Fruit fly (Drosophila melanogaster) whole organism, wandering third instar larva: ENCODE results near the gene Acsx4.

ENCODE experiments used
- Abd-B ChIP-seq: fragments of >200 bp; optimal IDR thresholded peaks from 2 replicates; lab custom pipeline; 2017; ENCODE audit warnings: missing biosample characterization, missing genetic modification characterization
- CG32264 ChIP-seq: fragments of 200-800 bp; sonication (Bioruptor generic); optimal IDR thresholded peaks from 2 replicates; lab custom pipeline; 2016; ENCODE audit warnings: missing biosample characterization, missing genetic modification characterization
- CrebA ChIP-seq: fragments of 200-800 bp; sonication (Bioruptor generic); optimal IDR thresholded peaks from 2 replicates; lab custom pipeline; 2016; ENCODE audit warnings: missing biosample characterization, mild to moderate bottlenecking, missing genetic modification characterization, borderline replicate concordance
- Dfd ChIP-seq: fragments of >200 bp; optimal IDR thresholded peaks from 2 replicates; lab custom pipeline; 2017; ENCODE audit warnings: missing biosample characterization, missing genetic modification characterization
- Dif ChIP-seq: fragments of 200-275, 200-300 bp; sonication (Bioruptor generic); optimal IDR thresholded peaks from 2 replicates; lab custom pipeline; 2018; ENCODE audit warnings: missing biosample characterization, missing genetic modification characterization; ENCODE audit not compliant: partially characterized antibody
- HLH106 ChIP-seq: fragments of 200-800 bp; optimal IDR thresholded peaks from 3 replicates; lab custom pipeline; 2019; ENCODE audit warnings: missing biosample characterization, mild to moderate bottlenecking, missing genetic modification characterization, moderate library complexity
- Hnf4 ChIP-seq: fragments of 200-800 bp; sonication (Bioruptor generic); optimal IDR thresholded peaks from 2 replicates; lab custom pipeline; 2016; ENCODE audit warnings: missing biosample characterization, mild to moderate bottlenecking, missing genetic modification characterization
- Hr78 ChIP-seq: fragments of >200 bp; optimal IDR thresholded peaks from 2 replicates; lab custom pipeline; 2017; ENCODE audit warnings: missing biosample characterization, missing genetic modification characterization
- Hr83 ChIP-seq: fragments of 200-300 bp; sonication (Bioruptor generic); optimal IDR thresholded peaks from 2 replicates; lab custom pipeline; 2016; ENCODE audit warnings: missing biosample characterization, mild to moderate bottlenecking, missing genetic modification characterization, moderate library complexity; ENCODE audit not compliant: poor library complexity, severe bottlenecking
- Mio ChIP-seq: sonication (Bioruptor generic); optimal IDR thresholded peaks from 2 replicates; lab custom pipeline; 2016; ENCODE audit warnings: missing biosample characterization, missing genetic modification characterization
- N ChIP-seq: fragments of >200 bp; optimal IDR thresholded peaks from 2 replicates; lab custom pipeline; 2018; ENCODE audit warnings: missing biosample characterization, missing external identifiers, missing genetic modification characterization
- OdsH ChIP-seq: fragments of 200-800 bp; sonication (Bioruptor generic); optimal IDR thresholded peaks from 2 replicates; lab custom pipeline; 2016; ENCODE audit warnings: missing biosample characterization, mild to moderate bottlenecking, missing genetic modification characterization
- Rel ChIP-seq, 2 experiments: fragments of 200-800 bp; sonication (Bioruptor generic) in 1 of 2; optimal IDR thresholded peaks; 2 replicates in 1 of 2; 3 replicates in 1 of 2; lab custom pipeline; 2016 to 2019; ENCODE audit warnings: mild to moderate bottlenecking in 2 of 2, missing biosample characterization in 2 of 2, missing genetic modification characterization in 2 of 2, moderate library complexity in 1 of 2
- Sp1 ChIP-seq: fragments of 200-800 bp; sonication (Bioruptor generic); optimal IDR thresholded peaks from 3 replicates; lab custom pipeline; 2019; ENCODE audit warnings: missing biosample characterization, mild to moderate bottlenecking, missing genetic modification characterization, moderate library complexity
- brk ChIP-seq: fragments of 200-800 bp; sonication (Bioruptor generic); optimal IDR thresholded peaks from 2 replicates; lab custom pipeline; 2016; ENCODE audit warnings: missing biosample characterization, mild to moderate bottlenecking, missing genetic modification characterization
- dl ChIP-seq, 2 experiments: fragments of 175-275, 200-275 bp in 1 of 2; fragments of 200-275 bp in 1 of 2; sonication (Bioruptor generic); optimal IDR thresholded peaks; lab custom pipeline; 2018; ENCODE audit warnings: mild to moderate bottlenecking in 2 of 2, missing biosample characterization in 2 of 2, missing genetic modification characterization in 2 of 2, moderate library complexity in 2 of 2; ENCODE audit not compliant: partially characterized antibody in 2 of 2, insufficient read depth in 1 of 2
- dmrt93B ChIP-seq: fragments of 200-800 bp; sonication (Bioruptor generic); optimal IDR thresholded peaks from 2 replicates; lab custom pipeline; 2018; ENCODE audit warnings: missing biosample characterization, mild to moderate bottlenecking, missing genetic modification characterization
- dsf ChIP-seq: sonication (Bioruptor generic); optimal IDR thresholded peaks from 2 replicates; lab custom pipeline; 2016; ENCODE audit warnings: missing biosample characterization, missing genetic modification characterization, borderline replicate concordance
- ey ChIP-seq: fragments of 200-800 bp; sonication (Bioruptor generic); optimal IDR thresholded peaks from 2 replicates; lab custom pipeline; 2016; ENCODE audit warnings: missing biosample characterization, missing genetic modification characterization
- foxo ChIP-seq, 2 experiments: fragments of 200-800 bp; sonication (Bioruptor generic); optimal IDR thresholded peaks; 2 replicates in 1 of 2; 3 replicates in 1 of 2; lab custom pipeline; 2016 to 2017; ENCODE audit warnings: missing biosample characterization in 2 of 2, missing genetic modification characterization in 2 of 2
- fru ChIP-seq: fragments of 200-800 bp; sonication (Bioruptor generic); optimal IDR thresholded peaks from 3 replicates; lab custom pipeline; 2016; ENCODE audit warnings: missing biosample characterization, mild to moderate bottlenecking, missing genetic modification characterization
- h ChIP-seq: fragments of 200-800 bp; sonication (Bioruptor generic); optimal IDR thresholded peaks from 3 replicates; lab custom pipeline; 2016; ENCODE audit warnings: missing biosample characterization, mild to moderate bottlenecking, missing genetic modification characterization
- pan ChIP-seq: fragments of >200 bp; optimal IDR thresholded peaks from 2 replicates; lab custom pipeline; 2017
- psq ChIP-seq: fragments of 200-800 bp; sonication (Bioruptor generic); optimal IDR thresholded peaks from 3 replicates; lab custom pipeline; 2017; ENCODE audit warnings: missing biosample characterization, mild to moderate bottlenecking, missing genetic modification characterization, moderate library complexity
- sv ChIP-seq: fragments of 200-800 bp; sonication (Bioruptor generic); optimal IDR thresholded peaks from 3 replicates; lab custom pipeline; 2016; ENCODE audit warnings: missing biosample characterization, missing genetic modification characterization
- tai ChIP-seq: sonication (Bioruptor generic); optimal IDR thresholded peaks from 2 replicates; lab custom pipeline; 2016; ENCODE audit warnings: missing biosample characterization, missing genetic modification characterization
- usp ChIP-seq: fragments of >200 bp; optimal IDR thresholded peaks from 2 replicates; lab custom pipeline; 2017; ENCODE audit warnings: missing biosample characterization, missing genetic modification characterization

Gene Acsx4

DNA sequence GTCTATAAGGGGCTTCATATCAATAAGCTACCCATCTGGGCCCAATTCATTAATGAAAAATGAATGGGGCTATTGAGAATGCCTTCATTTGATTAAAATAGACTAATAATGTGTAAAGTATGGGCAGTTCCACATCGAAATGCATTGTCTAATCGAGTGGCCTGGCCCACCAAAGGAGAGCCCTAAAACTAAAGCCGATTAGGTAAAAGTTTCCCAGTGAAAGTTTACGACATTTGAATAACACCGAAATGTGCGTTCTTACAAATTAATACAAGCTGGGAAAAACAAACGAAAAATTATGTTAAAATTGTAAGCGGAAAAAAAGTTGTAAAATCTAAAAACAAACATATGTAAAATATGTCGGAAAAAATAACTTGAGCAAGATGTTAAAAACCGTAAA lies 21.6 kb downstream of the Acsx4 start:
- TF ChIP-seq tai (GFP tag; lab: Kevin White, UChicago): no peak

DNA sequence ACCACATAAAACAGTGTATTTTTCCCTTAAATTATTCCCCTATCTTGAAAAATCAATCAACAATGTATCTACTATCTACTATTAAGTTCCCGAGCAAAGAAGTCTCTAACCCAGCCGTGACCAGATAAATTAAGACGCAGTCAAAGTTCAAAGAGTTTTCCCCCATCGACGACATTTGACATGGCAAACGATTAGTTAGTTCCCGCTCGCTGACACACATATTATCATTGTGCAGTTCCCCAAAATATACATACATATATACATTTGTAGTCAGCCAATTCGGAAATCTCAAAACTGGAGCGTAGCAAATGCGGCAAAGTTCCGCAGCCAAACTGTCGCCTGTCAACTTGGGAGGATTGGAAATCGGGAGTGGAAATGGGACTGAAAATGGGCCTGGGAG lies 23.8 kb downstream of the Acsx4 start:
- TF ChIP-seq CrebA (GFP tag; lab: Kevin White, UChicago): no peak
- TF ChIP-seq Rel (GFP tag; optimal IDR thresholded peaks at IDR 0.05; lab: Kevin White, UChicago): no peak
- TF ChIP-seq Rel (tag; optimal IDR thresholded peaks at IDR 0.05; lab: Kevin White, UChicago): no peak

DNA sequence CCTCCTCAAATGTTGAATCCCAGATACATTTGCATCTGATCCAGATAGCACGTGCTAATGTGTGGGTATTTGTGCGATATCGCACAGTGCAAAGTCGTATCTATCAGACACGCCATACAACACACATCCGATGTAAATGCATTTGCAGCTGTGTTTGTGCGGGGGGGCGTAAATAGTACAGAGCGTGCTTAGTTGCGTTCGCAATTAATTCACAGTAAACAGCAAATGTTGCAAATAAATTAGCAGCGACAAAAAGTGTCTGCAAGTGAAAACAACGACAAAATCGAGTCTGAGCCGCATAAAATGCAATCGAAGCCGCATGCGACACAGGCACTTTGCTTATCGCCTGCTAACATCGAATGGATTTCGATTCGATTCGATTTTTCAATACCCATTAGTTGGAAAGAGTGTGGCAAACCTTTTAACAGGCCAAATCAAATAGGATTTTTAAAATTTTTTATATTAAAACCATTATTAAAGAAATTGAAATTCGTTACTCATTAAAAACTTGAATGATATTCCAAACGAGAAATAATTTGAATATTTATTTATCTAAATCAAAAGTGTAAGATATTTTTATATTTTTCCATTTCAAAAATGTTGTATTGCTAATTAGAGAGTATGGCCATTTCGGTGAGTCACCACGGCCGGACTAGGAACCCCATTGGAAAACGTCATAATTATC lies 24.6 kb downstream of the Acsx4 start:
- TF ChIP-seq dl (GFP tag; optimal IDR thresholded peaks at IDR 0.05; lab: Kevin White, UChicago; ENCODE audit: insufficient read depth in 1 of 2, partially characterized antibody in 2 of 2) (no peak), dsf (GFP tag; lab: Kevin White, UChicago) (no peak), Hnf4 (GFP tag; lab: Kevin White, UChicago) (no peak), Hr78 (GFP tag; lab: Kevin White, UChicago) (no peak), Abd-B (GFP tag; lab: Kevin White, UChicago) (no peak), h (no peak), ey (GFP tag; lab: Kevin White, UChicago) (no peak), dmrt93B (GFP tag; lab: Kevin White, UChicago) (no peak), brk (GFP tag; lab: Kevin White, UChicago) (no peak), sv (GFP tag; lab: Kevin White, UChicago) (no peak), CG32264 (no peak), Hr83 (GFP tag; lab: Kevin White, UChicago) (no peak), HLH106 (tag; lab: Kevin White, UChicago) (no peak)
- TF ChIP-seq, all 38 proteins: peak for 0

DNA sequence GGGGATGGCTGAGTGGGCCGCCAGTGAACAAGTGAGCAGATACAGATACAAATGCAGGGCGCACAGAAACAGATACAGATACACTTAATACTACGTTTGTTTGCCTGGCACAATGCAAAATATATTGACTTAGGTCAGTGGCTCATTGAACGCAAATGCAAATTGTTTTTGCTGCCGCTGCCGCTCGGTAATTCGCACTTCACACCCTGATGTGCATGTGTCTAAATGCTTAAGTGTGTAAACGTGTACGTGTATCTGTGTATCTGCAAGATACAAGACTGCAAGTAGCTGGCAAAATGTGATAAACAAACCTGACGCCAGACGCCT lies 25.1 kb downstream of the Acsx4 start:
- TF ChIP-seq Sp1 (GFP tag; lab: Kevin White, UChicago) (no peak), Dfd (GFP tag; lab: Kevin White, UChicago) (no peak), HLH106 (tag; lab: Kevin White, UChicago) (no peak), Abd-B (GFP tag; lab: Kevin White, UChicago) (no peak), Rel (GFP tag; optimal IDR thresholded peaks at IDR 0.05; lab: Kevin White, UChicago) (no peak), Rel (tag; optimal IDR thresholded peaks at IDR 0.05; lab: Kevin White, UChicago) (peak; percentile 47)
- TF ChIP-seq, all 38 proteins: peak for 1

DNA sequence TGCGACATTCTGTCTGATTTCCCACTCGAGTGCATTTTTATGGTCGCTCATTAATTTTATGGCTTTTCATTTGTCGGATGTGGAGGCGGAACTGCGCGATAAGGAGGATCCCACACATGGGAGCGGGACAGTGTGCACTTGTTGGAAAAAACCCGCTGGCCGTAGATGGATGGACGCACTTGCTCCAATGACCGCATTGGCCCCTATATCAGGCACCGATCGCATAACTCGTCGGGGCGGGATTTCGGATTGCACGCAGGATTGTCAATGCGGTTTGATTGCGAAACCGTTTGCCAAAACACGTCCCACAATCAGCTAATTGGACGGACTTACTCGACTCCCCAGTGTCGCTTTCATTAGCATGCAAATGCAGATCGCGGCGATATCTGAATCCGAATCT lies 28.2 kb downstream of the Acsx4 start:
- TF ChIP-seq fru (GFP tag; lab: Kevin White, UChicago): no peak
- TF ChIP-seq Rel (GFP tag; optimal IDR thresholded peaks at IDR 0.05; lab: Kevin White, UChicago): no peak
- peak; percentile 11 for TF ChIP-seq Rel (tag; optimal IDR thresholded peaks at IDR 0.05; lab: Kevin White, UChicago)

DNA sequence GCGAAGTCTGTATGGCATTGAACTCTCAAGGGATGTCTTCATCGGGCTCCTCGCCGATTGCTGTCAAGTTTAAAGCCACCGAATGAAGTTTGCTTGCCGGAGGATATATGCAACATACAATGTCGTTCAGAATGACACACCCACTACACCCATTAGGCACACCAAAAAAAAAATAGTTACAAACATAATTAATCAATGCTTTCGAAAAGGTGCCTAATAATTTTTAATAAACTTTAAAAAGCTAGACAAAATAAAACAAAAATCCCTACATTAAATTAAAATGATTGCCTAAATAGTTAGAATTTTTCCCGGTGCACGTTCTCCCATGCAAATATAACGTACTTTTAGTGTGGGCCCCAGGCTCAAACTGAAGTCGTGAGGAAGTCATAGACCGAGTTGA lies 29.1 kb downstream of the Acsx4 start:
- no peak for TF ChIP-seq ey (GFP tag; lab: Kevin White, UChicago)
- TF ChIP-seq N (GFP tag; lab: Kevin White, UChicago): no peak
- TF ChIP-seq Rel (GFP tag; optimal IDR thresholded peaks at IDR 0.05; lab: Kevin White, UChicago): no peak
- TF ChIP-seq Rel (tag; optimal IDR thresholded peaks at IDR 0.05; lab: Kevin White, UChicago): no peak
- TF ChIP-seq psq (GFP tag; lab: Kevin White, UChicago): no peak
- no peak for TF ChIP-seq dsf (GFP tag; lab: Kevin White, UChicago)
- no peak for TF ChIP-seq Dfd (GFP tag; lab: Kevin White, UChicago)
- TF ChIP-seq sv (GFP tag; lab: Kevin White, UChicago): no peak
- no peak for TF ChIP-seq foxo (GFP tag; optimal IDR thresholded peaks at IDR 0.05; lab: Kevin White, UChicago)
- no peak for TF ChIP-seq usp (GFP tag; lab: Kevin White, UChicago)
- no peak for TF ChIP-seq CG32264
- no peak for TF ChIP-seq dmrt93B (GFP tag; lab: Kevin White, UChicago)
- no peak for TF ChIP-seq CrebA (GFP tag; lab: Kevin White, UChicago)
- no peak for TF ChIP-seq tai (GFP tag; lab: Kevin White, UChicago)
- TF ChIP-seq Hr83 (GFP tag; lab: Kevin White, UChicago): no peak
- no peak for TF ChIP-seq pan

DNA sequence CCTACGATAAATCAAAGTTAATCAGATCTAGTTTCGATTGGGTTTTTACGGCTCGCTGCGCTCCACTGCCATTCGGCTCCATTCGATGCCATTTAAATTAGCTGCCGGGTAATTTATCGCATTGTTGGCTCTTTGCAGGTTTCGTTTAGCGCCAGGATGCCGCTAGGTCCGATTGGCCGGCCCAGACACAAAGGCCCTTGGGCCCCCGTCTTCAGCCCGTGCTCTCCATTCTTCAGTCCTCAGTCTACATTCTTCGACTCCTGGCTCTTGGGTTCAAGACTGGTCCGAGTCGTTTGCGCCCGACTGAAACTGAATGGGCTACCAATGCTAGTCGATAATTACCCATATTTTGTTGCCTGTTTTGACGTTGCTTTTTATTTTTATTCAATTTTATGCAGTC lies 29.9 kb downstream of the Acsx4 start:
- no peak for TF ChIP-seq N (GFP tag; lab: Kevin White, UChicago)
- TF ChIP-seq Mio (GFP tag; lab: Kevin White, UChicago): no peak
- TF ChIP-seq dl (GFP tag; optimal IDR thresholded peaks at IDR 0.05; lab: Kevin White, UChicago; ENCODE audit: insufficient read depth in 1 of 2, partially characterized antibody in 2 of 2): no peak
- TF ChIP-seq dmrt93B (GFP tag; lab: Kevin White, UChicago): no peak
- no peak for TF ChIP-seq sv (GFP tag; lab: Kevin White, UChicago)
- no peak for TF ChIP-seq HLH106 (tag; lab: Kevin White, UChicago)
- no peak for TF ChIP-seq Dif (GFP tag; lab: Kevin White, UChicago)
- no peak for TF ChIP-seq fru (GFP tag; lab: Kevin White, UChicago)
- TF ChIP-seq OdsH (GFP tag; lab: Kevin White, UChicago): no peak
- TF ChIP-seq Dfd (GFP tag; lab: Kevin White, UChicago): no peak
- TF ChIP-seq Sp1 (GFP tag; lab: Kevin White, UChicago): no peak
- TF ChIP-seq Hnf4 (GFP tag; lab: Kevin White, UChicago): no peak
